Fruit fly (Drosophila melanogaster) whole organism, embryonic: Measurements from ENCODE around the gene CG10063.

ENCODE experiments used
- CG12299 ChIP-seq: fragments of 200-800 bp; sonication (Bioruptor generic); optimal IDR thresholded peaks from 2 replicates; lab custom pipeline; 2018; ENCODE audit warnings: missing biosample characterization, mild to moderate bottlenecking, missing genetic modification characterization
- CG1233 ChIP-seq: fragments of 200-800 bp; sonication (Bioruptor generic); optimal IDR thresholded peaks from 4 replicates; lab custom pipeline; 2018; ENCODE audit warnings: missing biosample characterization, mild to moderate bottlenecking, missing genetic modification characterization
- D19B ChIP-seq: fragments of 200-800 bp; sonication (Bioruptor generic); optimal IDR thresholded peaks from 2 replicates; lab custom pipeline; 2017; ENCODE audit warnings: missing biosample characterization, mild to moderate bottlenecking, missing genetic modification characterization
- Sry-β ChIP-seq: fragments of 200-800 bp; sonication (Bioruptor generic); optimal IDR thresholded peaks from 2 replicates; lab custom pipeline; 2018; ENCODE audit warnings: missing biosample characterization, mild to moderate bottlenecking, missing genetic modification characterization, moderate library complexity
- amos ChIP-seq: fragments of 200-800 bp; sonication (Bioruptor generic); IDR thresholded peaks from 2 replicates; pipeline ENCODE4 v1.3.6; 2022; ENCODE audit warnings: missing biosample characterization, missing genetic modification characterization; ENCODE audit not compliant: partially characterized antibody
- dm ChIP-seq: fragments of 200-800 bp; sonication (Bioruptor generic); optimal IDR thresholded peaks from 3 replicates; lab custom pipeline; 2016; ENCODE audit warnings: missing biosample characterization, missing genetic modification characterization
- ewg ChIP-seq: fragments of 200-800 bp; sonication (Bioruptor generic); optimal IDR thresholded peaks from 3 replicates; lab custom pipeline; 2017; ENCODE audit warnings: mild to moderate bottlenecking, missing biosample characterization, missing genetic modification reagents, missing genetic modification characterization
- mirr ChIP-seq: fragments of 200-800 bp; sonication (Bioruptor generic); optimal IDR thresholded peaks from 3 replicates; lab custom pipeline; 2018; ENCODE audit warnings: missing biosample characterization, mild to moderate bottlenecking, missing genetic modification characterization
- shn ChIP-seq: fragments of 200-800 bp; sonication (Bioruptor generic); optimal IDR thresholded peaks from 3 replicates; lab custom pipeline; 2016; ENCODE audit warnings: missing biosample characterization, missing genetic modification characterization

DNA sequence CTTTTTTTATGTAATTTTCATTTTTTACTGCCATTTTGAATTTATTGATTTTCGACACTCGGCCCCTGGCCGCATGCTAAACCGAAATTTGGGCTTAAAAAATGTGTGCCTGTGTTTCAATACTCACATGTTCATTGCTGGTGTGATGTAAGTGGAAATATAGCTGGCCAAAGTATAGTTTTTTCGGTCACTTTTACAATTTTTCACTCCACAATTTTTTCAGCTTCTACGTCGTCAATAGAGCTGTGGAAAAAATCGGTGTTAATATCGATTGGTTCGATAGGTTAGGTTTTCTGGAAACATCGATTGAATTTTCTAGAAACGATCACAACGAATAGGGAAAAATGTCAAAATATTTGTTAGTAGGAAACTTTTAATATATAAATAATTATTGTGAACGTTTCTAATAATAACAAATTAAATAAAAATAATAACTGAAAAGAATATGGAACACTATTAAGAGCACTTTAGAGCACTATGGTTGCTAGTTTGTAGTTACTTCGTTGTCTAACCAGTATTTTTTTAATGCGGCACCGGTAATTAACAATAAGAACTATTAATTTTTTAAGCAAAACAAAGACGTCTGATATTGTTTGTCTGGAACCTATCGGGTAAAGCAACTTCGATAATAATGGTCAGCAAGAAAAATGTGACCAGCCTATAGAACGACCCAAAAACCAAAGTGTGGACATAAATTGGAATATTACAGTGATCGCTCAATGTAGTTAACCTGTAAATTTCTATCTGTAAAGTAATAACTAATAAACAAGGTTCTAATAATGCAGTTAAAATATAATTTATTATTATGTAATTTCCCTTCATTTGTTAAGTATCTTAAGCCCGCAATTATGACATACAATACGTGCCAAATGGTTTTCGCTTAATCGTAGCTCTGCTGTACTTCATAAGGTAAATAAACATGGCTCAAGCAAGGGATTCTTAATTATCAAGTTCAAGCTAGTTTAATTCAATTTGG is 16.7 kb downstream of the CG10063 start, which contains the start of the genes CG10077 and CG9948:
- TF ChIP-seq mirr (GFP tag; lab: Kevin White, UChicago), result peak; percentile 83
- TF ChIP-seq ewg (GFP tag; lab: Kevin White, UChicago), result peak; percentile 72
- TF ChIP-seq dm (GFP tag; lab: Kevin White, UChicago), result peak; percentile 27
- peak; percentile 40 for TF ChIP-seq shn (GFP tag; lab: Kevin White, UChicago)
- peak; percentile 86 for TF ChIP-seq CG12299 (tag; lab: Kevin White, UChicago)
- peak; percentile 3 for TF ChIP-seq Sry-β (GFP tag; lab: Kevin White, UChicago)
- TF ChIP-seq D19B (GFP tag; lab: Kevin White, UChicago), result peak; percentile 78
- peak; percentile 83 for TF ChIP-seq amos (GFP tag; lab: Robert Waterston, UW)
- TF ChIP-seq CG1233 (GFP tag; lab: Kevin White, UChicago), result peak; percentile 86
